Worm (Caenorhabditis elegans): ENCODE results near the gene fbxa-74.

The fbxa-74 gene

DNA sequence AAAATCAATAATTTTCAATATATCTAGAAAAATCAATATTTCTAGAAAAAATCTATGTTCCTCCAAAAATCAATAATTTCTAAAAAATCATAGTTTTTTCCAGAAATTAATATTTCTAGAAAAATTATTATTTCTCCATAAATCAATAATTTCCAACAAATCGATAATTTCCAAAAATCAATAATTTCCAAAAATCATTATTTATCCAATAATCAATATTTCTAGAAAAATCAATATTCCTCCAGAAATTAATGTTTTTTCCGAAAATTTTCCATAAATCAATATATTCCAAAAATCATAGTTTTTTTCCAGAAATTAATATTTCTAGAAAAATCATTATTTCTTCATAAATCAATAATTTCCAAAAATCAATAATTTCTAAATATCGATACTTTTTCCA is 35.7 kb downstream of the fbxa-74 start:
- TF ChIP-seq tra-4 (tag; optimal IDR thresholded peaks at IDR 0.05): no peak
- no peak for TF ChIP-seq tbx-37 (GFP tag; conservative IDR thresholded peaks at IDR 0.05)
- no peak for TF ChIP-seq flt-1 (GFP tag; IDR thresholded peaks at IDR 0.05)
- TF ChIP-seq tbx-11 (GFP tag; IDR thresholded peaks at IDR 0.05): no peak
- no peak for TF ChIP-seq B0310.2 (tag; optimal IDR thresholded peaks at IDR 0.05)
- no peak for TF ChIP-seq pes-1 (GFP tag; IDR thresholded peaks at IDR 0.05)
- no peak for TF ChIP-seq hnd-1 (tag; optimal IDR thresholded peaks at IDR 0.05)
- no peak for TF ChIP-seq hmbx-1 (tag; optimal IDR thresholded peaks at IDR 0.05)
- no peak for TF ChIP-seq hmg-4 (GFP tag; optimal IDR thresholded peaks at IDR 0.05)
- no peak for TF ChIP-seq ets-7 (tag; optimal IDR thresholded peaks at IDR 0.05)
- no peak for TF ChIP-seq sea-1 (GFP tag; conservative IDR thresholded peaks at IDR 0.05)
- TF ChIP-seq aly-1 (tag; optimal IDR thresholded peaks at IDR 0.05): no peak

DNA sequence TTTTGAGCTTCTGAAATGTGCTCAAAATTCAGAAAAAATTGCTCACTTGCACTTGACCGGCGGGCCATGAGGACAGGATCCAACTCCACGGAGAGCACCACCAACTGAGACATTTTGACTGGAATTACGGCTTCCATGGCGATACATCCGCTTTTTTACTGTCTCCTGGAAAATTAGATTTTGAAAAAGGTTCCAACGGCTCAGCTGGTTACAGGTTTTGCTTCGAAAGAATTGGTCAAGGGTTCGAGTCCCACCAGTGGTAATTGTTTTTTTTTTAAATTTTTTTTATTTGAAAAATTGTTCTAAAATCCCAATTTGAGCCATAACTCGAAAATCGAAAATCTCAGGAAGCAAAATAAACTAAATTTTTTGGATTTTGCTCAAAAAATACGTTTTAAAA is 36.4 kb downstream of the fbxa-74 start:
- no peak for TF ChIP-seq tra-4 (tag; optimal IDR thresholded peaks at IDR 0.05)
- TF ChIP-seq flt-1 (GFP tag; IDR thresholded peaks at IDR 0.05): no peak
- no peak for TF ChIP-seq aly-1 (tag; optimal IDR thresholded peaks at IDR 0.05)
- no peak for TF ChIP-seq F13C5.2 (tag; optimal IDR thresholded peaks at IDR 0.05)

ce11 chrIII:1661031-1661430 is 37.8 kb downstream of the fbxa-74 start:
- TF ChIP-seq sea-1 (GFP tag; conservative IDR thresholded peaks at IDR 0.05): no peak

- TF ChIP-seq hmg-4 (GFP tag; optimal IDR thresholded peaks at IDR 0.05) (no peak), F13C5.2 (tag; optimal IDR thresholded peaks at IDR 0.05) (no peak), ceh-36 (tag; optimal IDR thresholded peaks at IDR 0.05) (no peak), hnd-1 (tag; optimal IDR thresholded peaks at IDR 0.05) (no peak), pes-1 (GFP tag; IDR thresholded peaks at IDR 0.05) (no peak), B0310.2 (tag; optimal IDR thresholded peaks at IDR 0.05) (no peak), ets-7 (tag; optimal IDR thresholded peaks at IDR 0.05) (no peak), tra-4 (tag; optimal IDR thresholded peaks at IDR 0.05) (no peak), sea-1 (GFP tag; conservative IDR thresholded peaks at IDR 0.05) (no peak), tbx-37 (GFP tag; conservative IDR thresholded peaks at IDR 0.05) (no peak), hmbx-1 (tag; optimal IDR thresholded peaks at IDR 0.05) (no peak), ceh-13 (GFP tag; optimal IDR thresholded peaks at IDR 0.05) (no peak), aly-1 (tag; optimal IDR thresholded peaks at IDR 0.05) (no peak), scrt-1 (GFP tag; IDR thresholded peaks at IDR 0.05) (no peak), ama-1 (optimal IDR thresholded peaks at IDR 0.05) (no peak), flt-1 (GFP tag; IDR thresholded peaks at IDR 0.05) (no peak), tbx-11 (GFP tag; IDR thresholded peaks at IDR 0.05) (no peak)
Measured at ce11 chrIII:1659763-1660162, 39.0 kb downstream of the fbxa-74 start, which contains the start of gene Y22D7AL.15. Gene Y22D7AL.15 (minus strand): TSS chrIII:1659863.

DNA sequence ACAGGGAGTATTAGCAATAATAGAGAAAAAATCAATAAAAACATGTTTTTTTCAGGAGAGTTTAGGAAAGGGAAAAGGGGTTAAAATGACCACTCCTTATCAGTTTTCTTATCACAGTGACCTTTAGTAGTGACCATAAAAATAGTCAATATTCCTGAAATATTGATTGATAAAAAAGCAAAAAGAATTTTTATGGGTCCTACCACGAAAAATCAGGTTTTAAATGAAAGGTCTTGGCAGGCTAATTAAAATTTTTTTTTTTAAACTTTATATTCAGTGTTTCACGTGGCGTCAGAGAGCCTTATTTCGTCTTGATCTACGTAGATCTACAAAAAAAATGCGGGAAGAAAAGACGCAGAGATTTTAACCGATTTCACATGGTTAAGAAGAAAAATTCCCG is 41.4 kb downstream of the fbxa-74 start, which contains the start of gene cht-4:
TSS of gene cht-4 (minus strand) at position 101 of the 400 bp plus-strand sequence.
- TF ChIP-seq ets-7 (tag; optimal IDR thresholded peaks at IDR 0.05) (no peak), tra-4 (tag; optimal IDR thresholded peaks at IDR 0.05) (no peak), hmbx-1 (tag; optimal IDR thresholded peaks at IDR 0.05) (no peak), scrt-1 (GFP tag; IDR thresholded peaks at IDR 0.05) (no peak), hmg-4 (GFP tag; optimal IDR thresholded peaks at IDR 0.05) (no peak), hnd-1 (tag; optimal IDR thresholded peaks at IDR 0.05) (no peak), tbx-11 (GFP tag; IDR thresholded peaks at IDR 0.05) (no peak), tbx-37 (GFP tag; conservative IDR thresholded peaks at IDR 0.05) (no peak), ama-1 (optimal IDR thresholded peaks at IDR 0.05) (no peak), ceh-13 (GFP tag; optimal IDR thresholded peaks at IDR 0.05) (no peak), ceh-36 (tag; optimal IDR thresholded peaks at IDR 0.05) (no peak), B0310.2 (tag; optimal IDR thresholded peaks at IDR 0.05) (no peak), pes-1 (GFP tag; IDR thresholded peaks at IDR 0.05) (no peak), F13C5.2 (tag; optimal IDR thresholded peaks at IDR 0.05) (no peak)

DNA sequence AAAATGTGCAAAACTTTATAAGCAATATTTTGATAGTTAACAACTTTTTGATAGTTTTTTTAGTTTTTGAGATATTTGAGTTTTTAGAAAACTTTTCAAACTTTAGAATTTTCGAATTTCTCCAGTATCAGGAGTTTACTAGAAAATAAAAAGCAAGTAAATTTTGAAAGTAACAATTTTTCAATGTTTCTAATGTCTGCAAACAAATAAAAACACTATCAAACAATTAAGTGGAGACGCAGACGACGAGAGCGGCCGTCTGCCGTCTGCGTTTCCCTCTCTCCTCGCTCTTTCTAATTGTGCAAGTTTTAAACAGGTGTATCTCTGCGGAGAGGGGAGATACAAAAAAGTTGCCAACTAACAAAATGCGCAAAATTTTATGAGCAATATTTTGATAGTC is 45.9 kb downstream of the fbxa-74 start:
- TF ChIP-seq sea-1 (GFP tag; conservative IDR thresholded peaks at IDR 0.05) (no peak), flt-1 (GFP tag; IDR thresholded peaks at IDR 0.05) (no peak), hmbx-1 (tag; optimal IDR thresholded peaks at IDR 0.05) (no peak), hnd-1 (tag; optimal IDR thresholded peaks at IDR 0.05) (no peak), hmg-4 (GFP tag; optimal IDR thresholded peaks at IDR 0.05) (no peak), ama-1 (optimal IDR thresholded peaks at IDR 0.05) (no peak), F13C5.2 (tag; optimal IDR thresholded peaks at IDR 0.05) (no peak), scrt-1 (GFP tag; IDR thresholded peaks at IDR 0.05) (no peak), aly-1 (tag; optimal IDR thresholded peaks at IDR 0.05) (no peak), tbx-11 (GFP tag; IDR thresholded peaks at IDR 0.05) (no peak), tra-4 (tag; optimal IDR thresholded peaks at IDR 0.05) (no peak), ceh-13 (GFP tag; optimal IDR thresholded peaks at IDR 0.05) (no peak), tbx-37 (GFP tag; conservative IDR thresholded peaks at IDR 0.05) (no peak), B0310.2 (tag; optimal IDR thresholded peaks at IDR 0.05) (no peak), pes-1 (GFP tag; IDR thresholded peaks at IDR 0.05) (no peak), ceh-36 (tag; optimal IDR thresholded peaks at IDR 0.05) (no peak), ets-7 (tag; optimal IDR thresholded peaks at IDR 0.05) (no peak)

DNA sequence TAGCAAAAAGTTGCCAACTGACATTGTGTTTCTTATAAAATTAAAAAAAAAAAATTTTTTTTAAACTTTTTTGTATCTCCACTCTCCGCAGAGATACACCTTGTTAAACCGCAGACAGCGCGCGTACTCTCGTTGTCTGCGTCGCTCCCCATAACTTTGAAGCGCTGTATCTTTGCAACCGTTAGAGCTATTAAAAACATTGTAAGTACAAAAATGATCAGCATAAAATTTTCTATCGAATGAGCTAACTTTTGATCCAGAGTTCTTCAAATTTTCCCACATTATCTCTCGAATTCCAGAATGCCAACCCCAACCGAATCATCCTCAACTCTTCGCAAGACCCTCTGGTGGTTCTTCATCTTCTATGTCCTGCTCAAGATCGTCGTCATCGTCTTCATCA is 46.6 kb downstream of the fbxa-74 start, which contains the start of gene Y22D7AL.1:
TSS of gene Y22D7AL.1 (plus strand) at position 301 of the 400 bp plus-strand sequence.
- no peak for TF ChIP-seq ceh-36 (tag; optimal IDR thresholded peaks at IDR 0.05)
- TF ChIP-seq flt-1 (GFP tag; IDR thresholded peaks at IDR 0.05): no peak
- no peak for TF ChIP-seq pes-1 (GFP tag; IDR thresholded peaks at IDR 0.05)

Measured in whole organism, early embryonic.